Fruit fly (Drosophila melanogaster) whole organism, prepupa: ENCODE data around the gene Bacc.
A peak's percentile ranks its signal among the peaks of the same experiment; 100 is the strongest.

Source experiments
- Blimp-1 ChIP-seq: fragments of 200-800 bp; sonication (Bioruptor generic); optimal IDR thresholded peaks from 3 replicates; lab custom pipeline; 2017; ENCODE audit warnings: missing biosample characterization, missing genetic modification characterization, mild to moderate bottlenecking, moderate library complexity, missing genetic modification reagents
- CG10631 ChIP-seq: fragments of 200-800 bp; sonication (Bioruptor generic); optimal IDR thresholded peaks from 2 replicates; lab custom pipeline; 2016; ENCODE audit warnings: missing biosample characterization, missing genetic modification characterization
- CG11294 ChIP-seq: fragments of 200-800 bp; sonication (Bioruptor generic); IDR thresholded peaks from 2 replicates; pipeline ENCODE4 v1.3.6; 2022; ENCODE audit warnings: missing biosample characterization, missing genetic modification characterization
- CG11762 ChIP-seq: fragments of 200-800 bp; sonication (Bioruptor generic); optimal IDR thresholded peaks from 3 replicates; lab custom pipeline; 2016; ENCODE audit warnings: missing biosample characterization, missing genetic modification characterization; ENCODE audit not compliant: insufficient read depth
- CG11902 ChIP-seq: fragments of 200-800 bp; sonication (Bioruptor generic); optimal IDR thresholded peaks from 3 replicates; lab custom pipeline; 2016; ENCODE audit warnings: missing biosample characterization, missing genetic modification characterization
- CG16779 ChIP-seq: fragments of 200-800 bp; sonication (Bioruptor generic); optimal IDR thresholded peaks from 3 replicates; lab custom pipeline; 2017; ENCODE audit warnings: missing biosample characterization, mild to moderate bottlenecking, missing genetic modification characterization
- CG3032 ChIP-seq: fragments of 200-800 bp; optimal IDR thresholded peaks from 2 replicates; lab custom pipeline; 2019; ENCODE audit warnings: missing biosample characterization, mild to moderate bottlenecking, missing genetic modification characterization, moderate library complexity
- CG31627 ChIP-seq: fragments of 200-800 bp; sonication (Bioruptor generic); optimal IDR thresholded peaks from 3 replicates; lab custom pipeline; 2016; ENCODE audit warnings: missing biosample characterization, missing genetic modification characterization
- CG32006 ChIP-seq: fragments of 200-800 bp; sonication (Bioruptor generic); optimal IDR thresholded peaks from 3 replicates; lab custom pipeline; 2017; ENCODE audit warnings: missing biosample characterization, mild to moderate bottlenecking, missing genetic modification characterization
- CG34406 ChIP-seq: fragments of 200-800 bp; sonication (Bioruptor generic); optimal IDR thresholded peaks from 3 replicates; lab custom pipeline; 2016; ENCODE audit warnings: missing biosample characterization, missing genetic modification characterization
- CG3919 ChIP-seq: fragments of 200-800 bp; sonication (Bioruptor generic); optimal IDR thresholded peaks from 3 replicates; lab custom pipeline; 2016; ENCODE audit warnings: missing biosample characterization, missing genetic modification characterization
- CG6276 ChIP-seq: fragments of 200-800 bp; sonication (Bioruptor generic); optimal IDR thresholded peaks from 2 replicates; lab custom pipeline; 2017; ENCODE audit warnings: missing biosample characterization, mild to moderate bottlenecking, missing genetic modification characterization
- CG6792 ChIP-seq: fragments of 200-800 bp; sonication (Bioruptor generic); optimal IDR thresholded peaks from 3 replicates; lab custom pipeline; 2016; ENCODE audit warnings: missing biosample characterization, missing genetic modification characterization
- CG6854 ChIP-seq: fragments of 200-800 bp; sonication (Bioruptor generic); optimal IDR thresholded peaks from 2 replicates; lab custom pipeline; 2017; ENCODE audit warnings: missing biosample characterization, mild to moderate bottlenecking, missing genetic modification characterization
- CG8319 ChIP-seq: fragments of 200-800 bp; sonication (Bioruptor generic); optimal IDR thresholded peaks from 3 replicates; lab custom pipeline; 2016; ENCODE audit warnings: missing biosample characterization, missing genetic modification characterization
- CG8632 ChIP-seq: fragments of 200-800 bp; sonication (Bioruptor generic); optimal IDR thresholded peaks from 3 replicates; lab custom pipeline; 2016; ENCODE audit warnings: missing biosample characterization, missing genetic modification characterization
- Eip78C ChIP-seq: fragments of 200-800 bp; sonication (Bioruptor generic); peaks from one replicate; lab custom pipeline; 2016; ENCODE audit warnings: missing biosample characterization, missing genetic modification characterization
- Eip93F ChIP-seq: fragments of 200-800 bp; sonication (Bioruptor generic); optimal IDR thresholded peaks from 2 replicates; lab custom pipeline; 2016; ENCODE audit warnings: missing biosample characterization, mild to moderate bottlenecking, missing genetic modification characterization
- Ets21C ChIP-seq: fragments of 200-800 bp; sonication (Bioruptor generic); optimal IDR thresholded peaks from 3 replicates; lab custom pipeline; 2016; ENCODE audit warnings: missing biosample characterization, missing genetic modification characterization
- Ets96B ChIP-seq: fragments of 200-800 bp; optimal IDR thresholded peaks from 2 replicates; lab custom pipeline; 2019; ENCODE audit warnings: missing biosample characterization, mild to moderate bottlenecking, missing genetic modification characterization, moderate library complexity
- Gug ChIP-seq: fragments of 200-800 bp; sonication (Bioruptor generic); IDR thresholded peaks from 2 replicates; pipeline ENCODE4 v1.3.6; 2022; ENCODE audit warnings: missing biosample characterization, missing genetic modification characterization
- Hr38 ChIP-seq: sonication (Bioruptor generic); optimal IDR thresholded peaks from 2 replicates; lab custom pipeline; 2016; ENCODE audit warnings: missing biosample characterization, missing genetic modification characterization
- Hr39 ChIP-seq: fragments of 200-800 bp; sonication (Bioruptor generic); optimal IDR thresholded peaks from 2 replicates; lab custom pipeline; 2016; ENCODE audit warnings: missing biosample characterization, missing genetic modification characterization
- Hr4 ChIP-seq: fragments of 200-800 bp; sonication (Bioruptor generic); optimal IDR thresholded peaks from 3 replicates; lab custom pipeline; 2016; ENCODE audit warnings: missing biosample characterization, missing genetic modification characterization
- Lpt ChIP-seq: fragments of 200-800 bp; sonication (Bioruptor generic); optimal IDR thresholded peaks from 3 replicates; lab custom pipeline; 2016; ENCODE audit warnings: missing biosample characterization, missing genetic modification characterization
- Met ChIP-seq: fragments of 200-800 bp; sonication (Bioruptor generic); optimal IDR thresholded peaks from 3 replicates; lab custom pipeline; 2016; ENCODE audit warnings: missing biosample characterization, missing genetic modification characterization
- OdsH ChIP-seq: fragments of 200-800 bp; sonication (Bioruptor generic); optimal IDR thresholded peaks from 3 replicates; lab custom pipeline; 2016; ENCODE audit warnings: missing biosample characterization, missing genetic modification characterization
- Smox ChIP-seq: fragments of 200-800 bp; sonication (Bioruptor generic); optimal IDR thresholded peaks from 3 replicates; lab custom pipeline; 2016; ENCODE audit warnings: missing biosample characterization, missing genetic modification characterization
- Sox102F ChIP-seq: fragments of 200-800 bp; sonication (Bioruptor generic); optimal IDR thresholded peaks from 2 replicates; lab custom pipeline; 2016; ENCODE audit warnings: missing biosample characterization, mild to moderate bottlenecking, missing genetic modification characterization
- Sox14 ChIP-seq: fragments of 200-800 bp; sonication (Bioruptor generic); optimal IDR thresholded peaks from 3 replicates; lab custom pipeline; 2016; ENCODE audit warnings: missing biosample characterization, missing genetic modification characterization
- Sox15 ChIP-seq: fragments of 200-800 bp; sonication (Bioruptor generic); optimal IDR thresholded peaks from 3 replicates; lab custom pipeline; 2016; ENCODE audit warnings: missing biosample characterization, missing genetic modification characterization
- achi ChIP-seq: fragments of 200-800 bp; sonication (Bioruptor generic); optimal IDR thresholded peaks from 3 replicates; lab custom pipeline; 2016; ENCODE audit warnings: missing biosample characterization, missing genetic modification characterization
- acj6 ChIP-seq: fragments of 200-800 bp; sonication (Bioruptor generic); optimal IDR thresholded peaks from 3 replicates; lab custom pipeline; 2016; ENCODE audit warnings: missing biosample characterization, missing genetic modification characterization
- cyc ChIP-seq: fragments of 200-800 bp; sonication (Bioruptor generic); optimal IDR thresholded peaks from 3 replicates; lab custom pipeline; 2016; ENCODE audit warnings: missing biosample characterization, missing genetic modification characterization
- dac ChIP-seq: fragments of 200-800 bp; sonication (Bioruptor generic); optimal IDR thresholded peaks from 2 replicates; lab custom pipeline; 2017; ENCODE audit warnings: missing biosample characterization, mild to moderate bottlenecking, missing genetic modification characterization
- dsx ChIP-seq: fragments of 200-800 bp; optimal IDR thresholded peaks from 3 replicates; lab custom pipeline; 2019; ENCODE audit warnings: missing biosample characterization, mild to moderate bottlenecking, missing genetic modification characterization, moderate library complexity; ENCODE audit not compliant: poor library complexity, severe bottlenecking
- eg ChIP-seq: fragments of 200-800 bp; sonication (Bioruptor generic); IDR thresholded peaks from 3 replicates; pipeline ENCODE4 v1.3.6; 2022; ENCODE audit warnings: missing biosample characterization, missing genetic modification characterization
- esn ChIP-seq: fragments of 200-800 bp; sonication (Bioruptor generic); optimal IDR thresholded peaks from 2 replicates; lab custom pipeline; 2016; ENCODE audit warnings: missing biosample characterization, mild to moderate bottlenecking, missing genetic modification characterization, moderate library complexity
- fd85E ChIP-seq: fragments of 200-800 bp; sonication (Bioruptor generic); optimal IDR thresholded peaks from 3 replicates; lab custom pipeline; 2016; ENCODE audit warnings: missing biosample characterization, missing genetic modification characterization
- fkh ChIP-seq: fragments of 200-800 bp; sonication (Bioruptor generic); optimal IDR thresholded peaks from 3 replicates; lab custom pipeline; 2017; ENCODE audit warnings: missing biosample characterization, mild to moderate bottlenecking, missing genetic modification characterization, moderate library complexity
- lz ChIP-seq: fragments of 200-800 bp; sonication (Bioruptor generic); optimal IDR thresholded peaks from 3 replicates; lab custom pipeline; 2016; ENCODE audit warnings: missing biosample characterization, missing genetic modification characterization
- pdm3 ChIP-seq: fragments of 200-800 bp; sonication (Bioruptor generic); optimal IDR thresholded peaks from 3 replicates; lab custom pipeline; 2016; ENCODE audit warnings: missing biosample characterization, missing genetic modification characterization
- salr ChIP-seq, 2 experiments: fragments of 200-800 bp; sonication (Bioruptor generic); optimal IDR thresholded peaks; 3 replicates each; lab custom pipeline; 2016 to 2018; ENCODE audit warnings: missing biosample characterization in 2 of 2, missing genetic modification characterization in 2 of 2, mild to moderate bottlenecking in 1 of 2
- svp ChIP-seq: fragments of 200-800 bp; sonication (Bioruptor generic); peaks from one replicate; lab custom pipeline; 2016; ENCODE audit warnings: missing biosample characterization, missing genetic modification characterization
- topi ChIP-seq: fragments of 200-800 bp; sonication (Bioruptor generic); optimal IDR thresholded peaks from 3 replicates; lab custom pipeline; 2016; ENCODE audit warnings: missing biosample characterization, missing genetic modification characterization
- vri ChIP-seq: fragments of 200-800 bp; sonication (Bioruptor generic); optimal IDR thresholded peaks from 3 replicates; lab custom pipeline; 2016; ENCODE audit warnings: missing biosample characterization, mild to moderate bottlenecking, missing genetic modification characterization

Gene Bacc

DNA sequence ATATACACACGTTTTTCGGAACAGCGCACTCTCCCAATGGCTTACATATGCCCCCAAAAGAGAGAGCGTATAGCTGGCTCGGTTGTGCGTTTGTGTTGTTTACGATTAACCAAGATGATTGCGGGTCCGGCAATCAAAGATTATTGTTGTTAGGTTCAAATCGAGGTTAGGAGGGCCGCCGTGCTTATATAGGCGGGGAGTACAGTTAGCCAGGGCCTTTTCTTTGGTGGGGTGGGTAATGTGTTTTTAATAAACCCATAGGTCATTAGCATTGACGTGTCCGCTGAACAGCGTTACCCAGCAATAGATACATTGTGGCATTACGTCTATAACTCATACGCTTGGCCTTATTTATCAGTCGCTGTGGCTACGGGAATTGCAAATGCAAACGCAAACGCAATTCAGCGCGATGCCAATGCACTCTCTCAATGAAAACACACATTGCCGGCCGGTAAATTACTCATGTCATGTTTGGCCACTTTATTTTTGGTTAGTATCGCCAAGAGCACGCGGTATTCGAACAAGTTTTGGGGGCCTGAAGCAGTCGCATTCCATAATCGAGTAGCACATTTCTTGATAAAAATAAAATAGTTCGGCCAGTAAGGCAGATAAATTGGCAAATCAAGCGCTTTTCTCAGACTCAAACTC, 1.7 kb downstream of the Bacc start:
- TF ChIP-seq CG10631 (no peak), svp (peak; percentile 62), Lpt (no peak), topi (GFP tag; lab: Kevin White, UChicago) (no peak), Hr39 (GFP tag; lab: Kevin White, UChicago) (no peak), Met (GFP tag; lab: Kevin White, UChicago) (no peak), vri (peak; percentile 40), esn (no peak)
- TF ChIP-seq, all 60 proteins: peak for 2

DNA sequence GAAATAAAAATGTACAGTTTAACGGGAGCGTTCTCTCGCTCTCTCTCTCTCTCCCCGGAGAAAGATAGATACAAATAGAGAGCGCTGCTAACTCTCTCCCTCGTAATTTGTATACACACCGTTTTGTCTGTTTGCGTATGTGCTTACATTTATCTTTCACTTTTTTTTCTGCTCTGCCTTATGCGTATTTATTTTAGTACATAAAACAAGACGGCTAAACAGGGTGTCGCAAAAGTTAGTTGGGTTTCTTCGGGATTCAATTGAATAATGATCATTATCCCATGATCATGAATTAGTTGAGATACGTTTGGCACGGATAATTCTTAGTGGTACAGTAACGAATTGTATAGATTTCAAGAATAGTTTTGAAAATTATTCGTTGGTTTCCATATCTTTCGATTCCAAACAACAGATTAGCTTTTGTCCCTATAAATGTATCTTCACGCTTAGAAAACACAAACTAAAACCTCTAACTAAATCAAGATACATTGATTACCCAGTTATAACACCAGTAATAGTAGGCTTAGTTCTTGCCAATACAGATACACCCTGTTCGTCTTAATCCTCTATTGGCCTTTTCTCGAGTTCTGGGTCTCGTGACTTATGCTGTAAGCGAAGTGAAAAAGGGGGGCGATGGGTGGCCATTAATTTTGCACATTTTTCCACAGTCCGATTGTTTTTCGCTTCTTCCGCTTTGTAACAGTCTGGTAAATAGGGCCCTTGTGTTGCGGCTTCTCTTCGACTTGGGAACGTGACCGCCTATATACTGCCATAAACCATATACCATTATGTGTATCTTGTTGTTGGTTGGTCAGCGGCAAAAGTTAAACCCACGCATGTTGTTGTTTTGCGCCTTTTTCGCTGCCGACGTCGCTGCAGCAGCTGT, 2.4 kb downstream of the Bacc start:
- TF ChIP-seq fd85E (peak; percentile 35), Eip93F (peak; percentile 40), OdsH (GFP tag; lab: Kevin White, UChicago) (peak; percentile 87), vri (no peak), CG11294 (GFP tag; lab: Robert Waterston, UW) (no peak), dac (GFP tag; lab: Kevin White, UChicago) (peak; percentile 91), CG8632 (GFP tag; lab: Kevin White, UChicago) (peak; percentile 81), salr (GFP tag; optimal IDR thresholded peaks at IDR 0.05; lab: Kevin White, UChicago) (peak; percentile 68 to 94), Eip78C (GFP tag; lab: Kevin White, UChicago) (peak; percentile 98), lz (peak; percentile 87), esn (peak; percentile 89), svp (peak; percentile 92), Hr4 (GFP tag; lab: Kevin White, UChicago) (peak; percentile 93), CG32006 (GFP tag; lab: Kevin White, UChicago) (peak; percentile 97), CG16779 (tag; lab: Kevin White, UChicago) (peak; percentile 80), Blimp-1 (peak; percentile 80), CG6792 (GFP tag; lab: Kevin White, UChicago) (peak; percentile 83), CG8319 (peak; percentile 81), CG34406 (GFP tag; lab: Kevin White, UChicago) (peak; percentile 90), CG10631 (peak; percentile 91), fkh (GFP tag; lab: Kevin White, UChicago) (peak; percentile 95), acj6 (GFP tag; lab: Kevin White, UChicago) (peak; percentile 87), Sox14 (peak; percentile 90), Ets96B (peak; percentile 86), CG3032 (peak; percentile 90), achi (GFP tag; lab: Kevin White, UChicago) (peak; percentile 89), Sox102F (peak; percentile 79), dsx (GFP tag; lab: Kevin White, UChicago) (peak; percentile 77), eg (no peak), Hr38 (GFP tag; lab: Kevin White, UChicago) (peak; percentile 23), pdm3 (peak; percentile 89), Hr39 (GFP tag; lab: Kevin White, UChicago) (peak; percentile 73), Sox15 (GFP tag; lab: Kevin White, UChicago) (peak; percentile 76), CG3919 (peak; percentile 86), CG6854 (GFP tag; lab: Kevin White, UChicago) (peak; percentile 81), CG31627 (GFP tag; lab: Kevin White, UChicago) (peak; percentile 76), CG11762 (peak; percentile 86), Gug (GFP tag; lab: Robert Waterston, UW) (no peak), Lpt (peak; percentile 67), Smox (peak; percentile 74), CG11902 (GFP tag; lab: Kevin White, UChicago) (peak; percentile 68), topi (GFP tag; lab: Kevin White, UChicago) (peak; percentile 86), cyc (peak; percentile 64), CG6276 (GFP tag; lab: Kevin White, UChicago) (peak; percentile 95), Ets21C (GFP tag; lab: Kevin White, UChicago) (peak; percentile 68)
